Worm (Caenorhabditis elegans): ENCODE measurements around the gene F10D7.5.

F10D7.5 gene

ce11 chrX:17352098-17352497, 39.3 kb downstream of the F10D7.5 start:
- peak; percentile 81 for TF ChIP-seq unc-42 (tag; optimal IDR thresholded peaks at IDR 0.05)
- TF ChIP-seq hlh-13 (GFP tag; optimal IDR thresholded peaks at IDR 0.05): no peak

DNA sequence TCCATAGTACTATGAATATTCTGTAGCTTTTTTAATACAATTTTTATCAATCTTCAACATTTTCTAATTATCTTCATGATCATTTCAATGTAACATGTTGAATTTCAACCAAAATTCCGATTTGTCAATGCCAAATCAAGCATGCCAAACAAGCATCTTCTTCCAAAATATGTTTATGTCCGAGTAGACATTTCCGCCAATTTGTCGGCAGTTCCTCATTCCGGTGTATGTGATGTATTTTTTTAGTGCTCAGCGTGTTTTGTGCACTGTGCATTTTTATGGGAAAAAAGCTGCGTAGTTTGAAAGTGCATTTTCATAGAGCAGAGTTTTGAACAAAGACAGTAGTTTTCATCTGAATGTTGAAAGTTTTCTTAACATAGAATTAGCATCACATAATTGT, 42.0 kb downstream of the F10D7.5 start:
- no peak for TF ChIP-seq unc-55 (GFP tag; optimal IDR thresholded peaks at IDR 0.05)
- no peak for TF ChIP-seq hlh-15 (tag; optimal IDR thresholded peaks at IDR 0.05)
- TF ChIP-seq T23F11.4 (GFP tag; optimal IDR thresholded peaks at IDR 0.05): no peak
- TF ChIP-seq unc-42 (tag; optimal IDR thresholded peaks at IDR 0.05): no peak
- TF ChIP-seq nhr-232 (tag; optimal IDR thresholded peaks at IDR 0.05): no peak

ce11 chrX:17340484-17340883, 50.9 kb downstream of the F10D7.5 start, which contains the start of gene C53C11.1:
C53C11.1 (plus strand) TSS chrX:17340784.
- TF ChIP-seq dve-1 (tag; optimal IDR thresholded peaks at IDR 0.05) (no peak), pha-2 (tag; optimal IDR thresholded peaks at IDR 0.05) (no peak)

DNA sequence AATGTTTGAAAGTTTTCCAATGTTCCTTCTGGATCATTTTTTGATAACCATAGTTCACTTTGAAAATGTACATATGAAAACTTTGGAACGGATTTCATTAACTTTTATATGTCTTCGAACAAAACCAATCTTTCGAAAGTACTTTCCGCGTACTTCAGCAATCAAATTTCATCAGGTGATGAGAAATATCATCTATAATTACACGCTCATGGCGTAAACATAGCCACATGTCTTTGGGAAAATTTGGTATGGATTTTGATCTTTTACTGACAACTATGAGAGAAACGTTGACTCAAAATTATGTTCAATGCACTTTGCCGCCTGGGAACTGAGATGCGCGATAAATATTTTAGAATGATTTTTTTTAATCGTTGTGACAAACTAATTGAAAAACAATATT, 52.5 kb downstream of the F10D7.5 start:
- TF ChIP-seq nhr-11 (tag; optimal IDR thresholded peaks at IDR 0.05) (no peak), rnt-1 (tag; optimal IDR thresholded peaks at IDR 0.05) (no peak), elt-2 (tag; optimal IDR thresholded peaks at IDR 0.05) (no peak), unc-3 (GFP tag; conservative IDR thresholded peaks at IDR 0.05) (no peak), unc-3 (tag; optimal IDR thresholded peaks at IDR 0.05) (no peak), mec-3 (tag; optimal IDR thresholded peaks at IDR 0.05; ENCODE audit: borderline replicate concordance) (no peak)

DNA sequence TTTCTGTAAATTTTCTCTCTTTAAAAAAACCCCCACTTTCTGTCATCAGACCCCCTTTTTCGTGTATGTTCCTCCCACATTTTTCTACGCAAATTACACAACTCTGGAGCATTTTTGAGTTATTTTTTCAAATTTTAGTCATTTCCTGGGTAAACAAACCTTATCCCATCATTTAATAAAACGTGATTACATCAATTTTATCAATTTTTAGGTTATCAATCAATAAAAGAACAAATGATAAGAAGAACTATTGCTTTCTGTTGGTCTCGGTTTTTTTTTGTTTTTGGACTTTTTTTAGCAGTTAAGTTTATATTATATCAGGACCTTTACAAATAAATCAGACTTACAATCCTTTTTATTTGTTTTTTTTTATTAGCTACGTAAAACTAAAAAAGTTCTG, 55.1 kb downstream of the F10D7.5 start, which contains the start of gene C53C11.2:
Gene C53C11.2 (plus strand): TSS at position 284 of the 400 bp plus-strand sequence.
- no peak for TF ChIP-seq ceh-24 (tag; optimal IDR thresholded peaks at IDR 0.05)
- TF ChIP-seq pat-9 (tag; optimal IDR thresholded peaks at IDR 0.05): no peak
- no peak for TF ChIP-seq unc-42 (tag; optimal IDR thresholded peaks at IDR 0.05)
- TF ChIP-seq elt-2 (tag; optimal IDR thresholded peaks at IDR 0.05): peak; percentile 81
- TF ChIP-seq pqm-1 (tag; optimal IDR thresholded peaks at IDR 0.05): no peak
- no peak for TF ChIP-seq nhr-232 (tag; optimal IDR thresholded peaks at IDR 0.05)

- no peak for TF ChIP-seq nhr-11 (tag; optimal IDR thresholded peaks at IDR 0.05)
- no peak for TF ChIP-seq hlh-15 (tag; optimal IDR thresholded peaks at IDR 0.05)
- TF ChIP-seq mec-3 (tag; optimal IDR thresholded peaks at IDR 0.05; ENCODE audit: borderline replicate concordance): no peak
- TF ChIP-seq ceh-31 (tag; optimal IDR thresholded peaks at IDR 0.05): no peak
- TF ChIP-seq hlh-6 (tag; optimal IDR thresholded peaks at IDR 0.05): no peak
- no peak for TF ChIP-seq tbx-2 (tag; optimal IDR thresholded peaks at IDR 0.05)
- TF ChIP-seq pros-1 (tag; optimal IDR thresholded peaks at IDR 0.05): no peak
- no peak for TF ChIP-seq madf-2 (tag; optimal IDR thresholded peaks at IDR 0.05)
- no peak for TF ChIP-seq ceh-18 (tag; optimal IDR thresholded peaks at IDR 0.05)
- no peak for TF ChIP-seq hlh-8 (tag; optimal IDR thresholded peaks at IDR 0.05)
- no peak for TF ChIP-seq C08G9.2 (tag; optimal IDR thresholded peaks at IDR 0.05)
- TF ChIP-seq sox-4 (tag; optimal IDR thresholded peaks at IDR 0.05): no peak
- TF ChIP-seq gmeb-2 (tag; optimal IDR thresholded peaks at IDR 0.05): no peak
- no peak for TF ChIP-seq pax-1 (tag; optimal IDR thresholded peaks at IDR 0.05)
- TF ChIP-seq fkh-10 (GFP tag; optimal IDR thresholded peaks at IDR 0.05): no peak
- TF ChIP-seq fkh-6 (tag; optimal IDR thresholded peaks at IDR 0.05): no peak
- TF ChIP-seq eyg-1 (tag; optimal IDR thresholded peaks at IDR 0.05): no peak
- no peak for TF ChIP-seq elt-2 (tag; optimal IDR thresholded peaks at IDR 0.05)
These were observed 57.7 kb downstream of the F10D7.5 start, which contains the start of gene C53C11.5 for ce11 chrX:17333752-17334151. C53C11.5 (plus strand) TSS chrX:17334052.
